Worm (Caenorhabditis elegans) whole organism, L4 larva: ENCODE results near the gene vps-35.
A peak's percentile ranks its signal among the peaks of the same experiment; 100 is the strongest.

ENCODE experiments used
- F10B5.3 ChIP-seq: sonication (generic microtip); optimal IDR thresholded peaks from 2 replicates; lab custom pipeline; 2016; ENCODE audit warnings: mild to moderate bottlenecking, missing genetic modification characterization, missing compliant biosample characterization
- F44E2.7 ChIP-seq: fragments of 200-800 bp; sonication (Bioruptor generic); IDR thresholded peaks from 2 replicates; pipeline ENCODE4 v2.1.2; 2022; ENCODE audit warnings: missing genetic modification characterization, missing compliant biosample characterization
- F49E8.2 ChIP-seq: sonication (generic microtip); optimal IDR thresholded peaks from 2 replicates; lab custom pipeline; 2016; ENCODE audit warnings: missing compliant biosample characterization, mild to moderate bottlenecking, missing genetic modification characterization, borderline replicate concordance
- T20F7.1 ChIP-seq: fragments of 200-800 bp; sonication (Bioruptor generic); optimal IDR thresholded peaks from 2 replicates; lab custom pipeline; 2018; ENCODE audit warnings: mild to moderate bottlenecking, missing genetic modification characterization, missing compliant biosample characterization
- Y48G9A.11 ChIP-seq: fragments of 200-800 bp; sonication (Bioruptor generic); IDR thresholded peaks from 2 replicates; pipeline ENCODE4 v1.3.6; 2022; ENCODE audit warnings: missing genetic modification reagents, missing genetic modification characterization, missing compliant biosample characterization
- ZK337.2 ChIP-seq: fragments of 200-800 bp; sonication (Bioruptor generic); IDR thresholded peaks from 2 replicates; pipeline ENCODE4 v1.3.6; 2022; ENCODE audit warnings: missing genetic modification reagents, missing genetic modification characterization, missing compliant biosample characterization
- aha-1 ChIP-seq: fragments of 150-350 bp; peaks from one replicate; lab custom pipeline; 2014; ENCODE audit warnings: missing biosample characterization, missing genetic modification characterization
- aly-2 ChIP-seq: sonication (generic microtip); optimal IDR thresholded peaks from 2 replicates; lab custom pipeline; 2018; ENCODE audit warnings: missing biosample characterization, missing genetic modification characterization
- ama-1 ChIP-seq: fragments of 150-350 bp; optimal IDR thresholded peaks from 2 replicates; lab custom pipeline; 2014; ENCODE audit warnings: inconsistent platforms, mixed read lengths
- arid-1 ChIP-seq: fragments of 200-800 bp; sonication (Bioruptor generic); conservative IDR thresholded peaks from 2 replicates; pipeline ENCODE4 v1.3.6; 2022; ENCODE audit warnings: missing genetic modification reagents, missing genetic modification characterization, missing compliant biosample characterization
- ceh-32 ChIP-seq: sonication (generic microtip); optimal IDR thresholded peaks from 2 replicates; lab custom pipeline; 2016; ENCODE audit warnings: mild to moderate bottlenecking, missing genetic modification characterization, missing compliant biosample characterization; ENCODE audit not compliant: poor library complexity
- ceh-82 ChIP-seq: sonication (generic microtip); optimal IDR thresholded peaks from 2 replicates; lab custom pipeline; 2017; ENCODE audit warnings: missing biosample characterization, missing genetic modification characterization
- ces-1 ChIP-seq: fragments of 150-350 bp; sonication (generic microtip); optimal IDR thresholded peaks from 4 replicates; lab custom pipeline; 2014; ENCODE audit warnings: missing biosample characterization, missing genetic modification reagents, missing genetic modification characterization
- cey-2 ChIP-seq: sonication (generic microtip); optimal IDR thresholded peaks from 3 replicates; lab custom pipeline; 2017; ENCODE audit warnings: missing genetic modification characterization, mild to moderate bottlenecking, missing compliant biosample characterization, antibody characterized with exemption, borderline replicate concordance; ENCODE audit not compliant: insufficient read depth
- daf-16 ChIP-seq, 3 experiments: sonication (generic microtip); optimal IDR thresholded peaks; 2 replicates each; lab custom pipeline; 2016 to 2017; ENCODE audit warnings: missing genetic modification characterization in 3 of 3, missing genetic modification reagents in 3 of 3, mild to moderate bottlenecking in 2 of 3, missing compliant biosample characterization in 2 of 3, missing biosample characterization in 1 of 3, moderate library complexity in 1 of 3
- daf-19 ChIP-seq: fragments of 200-800 bp; sonication (Bioruptor generic); conservative IDR thresholded peaks from 2 replicates; pipeline ENCODE4 v1.3.6; 2022; ENCODE audit warnings: missing genetic modification characterization, missing compliant biosample characterization
- dpl-1 ChIP-seq: fragments of 150-350 bp; optimal IDR thresholded peaks from 2 replicates; lab custom pipeline; 2014; ENCODE audit warnings: missing biosample characterization, missing genetic modification reagents, missing genetic modification characterization
- egl-43 ChIP-seq: fragments of 200-800 bp; sonication (Bioruptor generic); IDR thresholded peaks from 2 replicates; pipeline ENCODE4 v1.3.6; 2022; ENCODE audit warnings: missing genetic modification reagents, missing genetic modification characterization, missing compliant biosample characterization
- hif-1 ChIP-seq, 2 experiments: sonication (generic microtip); optimal IDR thresholded peaks; 2 replicates each; lab custom pipeline; 2016 to 2017; ENCODE audit warnings: missing compliant biosample characterization in 2 of 2, missing genetic modification characterization in 2 of 2, missing genetic modification reagents in 2 of 2, missing genotype in 2 of 2, mild to moderate bottlenecking in 1 of 2
- hlh-11 ChIP-seq: fragments of 200-800 bp; sonication (Bioruptor generic); optimal IDR thresholded peaks from 2 replicates; lab custom pipeline; 2018; ENCODE audit warnings: mild to moderate bottlenecking, missing genetic modification characterization, missing compliant biosample characterization
- jun-1 ChIP-seq: fragments of 150-350 bp; optimal IDR thresholded peaks from 2 replicates; lab custom pipeline; 2014; ENCODE audit warnings: missing biosample characterization, missing genetic modification reagents, missing genetic modification characterization
- lin-13 ChIP-seq: fragments of 150-350 bp; optimal IDR thresholded peaks from 2 replicates; lab custom pipeline; 2014; ENCODE audit warnings: missing biosample characterization, missing genetic modification reagents, missing genetic modification characterization
- lin-38 ChIP-seq: fragments of 200-800 bp; sonication (Bioruptor generic); IDR thresholded peaks from 2 replicates; pipeline ENCODE4 v1.3.6; 2022; ENCODE audit warnings: missing genetic modification reagents, missing genetic modification characterization, missing compliant biosample characterization
- lir-3 ChIP-seq: sonication (generic microtip); optimal IDR thresholded peaks from 2 replicates; lab custom pipeline; 2016; ENCODE audit warnings: mild to moderate bottlenecking, missing genetic modification characterization, missing compliant biosample characterization
- lsy-2 ChIP-seq, 2 experiments: fragments of 150-350 bp in 1 of 2; sonication (generic microtip) in 1 of 2; optimal IDR thresholded peaks; 2 replicates each; lab custom pipeline; 2014 to 2017; ENCODE audit warnings: missing biosample characterization in 2 of 2, missing genetic modification characterization in 2 of 2
- madf-5 ChIP-seq, 2 experiments: fragments of 200-800 bp; sonication (Bioruptor generic); IDR thresholded peaks; 2 replicates each; pipeline ENCODE4 v1.3.6; 2022; ENCODE audit warnings: missing compliant biosample characterization in 2 of 2, missing genetic modification characterization in 2 of 2
- madf-9 ChIP-seq: fragments of 200-800 bp; sonication (Bioruptor generic); conservative IDR thresholded peaks from 2 replicates; pipeline ENCODE4 v1.3.6; 2022; ENCODE audit warnings: missing genetic modification reagents, missing genetic modification characterization, missing compliant biosample characterization
- mdt-29 ChIP-seq: fragments of 200-800 bp; sonication (Bioruptor generic); IDR thresholded peaks from 2 replicates; pipeline ENCODE4 v1.3.6; 2022; ENCODE audit warnings: missing genetic modification reagents, missing genetic modification characterization, missing compliant biosample characterization
- mes-2 ChIP-seq: sonication (generic microtip); optimal IDR thresholded peaks from 2 replicates; lab custom pipeline; 2016; ENCODE audit warnings: missing genotype, mild to moderate bottlenecking, missing genetic modification characterization, missing compliant biosample characterization; ENCODE audit not compliant: poor library complexity, severe bottlenecking
- mxl-3 ChIP-seq: fragments of 200-800 bp; sonication (Bioruptor generic); optimal IDR thresholded peaks from 2 replicates; lab custom pipeline; 2018; ENCODE audit warnings: mild to moderate bottlenecking, missing genetic modification characterization, missing compliant biosample characterization
- nhr-10 ChIP-seq: fragments of 150-350 bp; optimal IDR thresholded peaks from 2 replicates; lab custom pipeline; 2014; ENCODE audit warnings: missing biosample characterization, missing genetic modification characterization
- nhr-111 ChIP-seq: fragments of 200-800 bp; sonication (Bioruptor generic); optimal IDR thresholded peaks from 2 replicates; lab custom pipeline; 2018; ENCODE audit warnings: mild to moderate bottlenecking, missing genetic modification characterization, missing compliant biosample characterization
- nhr-41 ChIP-seq: fragments of 200-800 bp; sonication (Bioruptor generic); IDR thresholded peaks from 2 replicates; pipeline ENCODE4 v1.3.6; 2022; ENCODE audit warnings: missing genetic modification reagents, missing genetic modification characterization, missing compliant biosample characterization
- nhr-48 ChIP-seq: sonication (generic microtip); optimal IDR thresholded peaks from 2 replicates; lab custom pipeline; 2016; ENCODE audit warnings: mild to moderate bottlenecking, missing genetic modification characterization, missing compliant biosample characterization
- pha-4 ChIP-seq, 2 experiments: fragments of 150-350 bp in 1 of 2; fragments of 200-800 bp in 1 of 2; sonication (Bioruptor generic) in 1 of 2; IDR thresholded peaks in 1 of 2; optimal IDR thresholded peaks in 1 of 2; 2 replicates each; pipeline versions ENCODE4 v1.3.6 to Lab custom; 2014 to 2022; ENCODE audit warnings: missing genetic modification characterization in 2 of 2, missing genetic modification reagents in 2 of 2, missing biosample characterization in 1 of 2, missing compliant biosample characterization in 1 of 2
- pqm-1 ChIP-seq: sonication (generic microtip); optimal IDR thresholded peaks from 2 replicates; lab custom pipeline; 2017; ENCODE audit warnings: missing biosample characterization, missing genetic modification characterization
- rbr-2 ChIP-seq: sonication (generic microtip); optimal IDR thresholded peaks from 2 replicates; lab custom pipeline; 2016; ENCODE audit warnings: missing genotype, missing genetic modification characterization, missing compliant biosample characterization
- saeg-2 ChIP-seq: fragments of 200-800 bp; sonication (Bioruptor generic); IDR thresholded peaks from 2 replicates; pipeline ENCODE4 v1.3.6; 2022; ENCODE audit warnings: missing genetic modification reagents, missing genetic modification characterization, missing compliant biosample characterization
- sdz-12 ChIP-seq: fragments of 200-800 bp; sonication (Bioruptor generic); optimal IDR thresholded peaks from 2 replicates; lab custom pipeline; 2018; ENCODE audit warnings: mild to moderate bottlenecking, missing genetic modification characterization, missing compliant biosample characterization
- skn-1 ChIP-seq: fragments of 150-350 bp; optimal IDR thresholded peaks from 2 replicates; lab custom pipeline; 2014; ENCODE audit warnings: missing biosample characterization, missing genetic modification characterization
- spr-1 ChIP-seq: sonication (generic microtip); optimal IDR thresholded peaks from 2 replicates; lab custom pipeline; 2016; ENCODE audit warnings: mild to moderate bottlenecking, missing genetic modification characterization, missing compliant biosample characterization
- tag-97 ChIP-seq: fragments of 200-800 bp; sonication (Bioruptor generic); IDR thresholded peaks from 2 replicates; pipeline ENCODE4 v1.3.6; 2022; ENCODE audit warnings: missing genetic modification characterization, missing compliant biosample characterization
- tra-1 ChIP-seq: fragments of 200-800 bp; sonication (Bioruptor generic); IDR thresholded peaks from 2 replicates; pipeline ENCODE4 v1.3.6; 2022; ENCODE audit warnings: missing genetic modification reagents, missing genetic modification characterization, missing compliant biosample characterization
- unc-130 ChIP-seq: sonication (generic microtip); optimal IDR thresholded peaks from 2 replicates; lab custom pipeline; 2016; ENCODE audit warnings: missing genetic modification reagents, missing genetic modification characterization, missing compliant biosample characterization
- unc-62 ChIP-seq, 3 experiments: fragments of 150-350 bp in 1 of 3; sonication (generic microtip); optimal IDR thresholded peaks in 2 of 3; peaks in 1 of 3; 1 replicate in 1 of 3; 2 replicates in 2 of 3; lab custom pipeline; 2014 to 2017; ENCODE audit warnings: missing biosample characterization in 3 of 3, missing genetic modification characterization in 3 of 3, missing genetic modification reagents in 3 of 3, missing genotype in 1 of 3
- zfp-3 ChIP-seq: fragments of 200-800 bp; sonication (Bioruptor generic); conservative IDR thresholded peaks from 2 replicates; pipeline ENCODE4 v1.3.6; 2022; ENCODE audit warnings: missing genetic modification reagents, missing genetic modification characterization, missing compliant biosample characterization
- zip-11 ChIP-seq: fragments of 200-800 bp; sonication (Bioruptor generic); IDR thresholded peaks from 2 replicates; pipeline ENCODE4 v1.3.6; 2022; ENCODE audit warnings: missing genetic modification characterization, missing compliant biosample characterization
- zip-2 ChIP-seq: fragments of 150-350 bp; optimal IDR thresholded peaks from 2 replicates; lab custom pipeline; 2014; ENCODE audit warnings: missing biosample characterization, missing genetic modification characterization
- ztf-11 ChIP-seq: fragments of 150-350 bp; optimal IDR thresholded peaks from 2 replicates; lab custom pipeline; 2014; ENCODE audit warnings: missing biosample characterization, missing genetic modification characterization

Gene vps-35

DNA sequence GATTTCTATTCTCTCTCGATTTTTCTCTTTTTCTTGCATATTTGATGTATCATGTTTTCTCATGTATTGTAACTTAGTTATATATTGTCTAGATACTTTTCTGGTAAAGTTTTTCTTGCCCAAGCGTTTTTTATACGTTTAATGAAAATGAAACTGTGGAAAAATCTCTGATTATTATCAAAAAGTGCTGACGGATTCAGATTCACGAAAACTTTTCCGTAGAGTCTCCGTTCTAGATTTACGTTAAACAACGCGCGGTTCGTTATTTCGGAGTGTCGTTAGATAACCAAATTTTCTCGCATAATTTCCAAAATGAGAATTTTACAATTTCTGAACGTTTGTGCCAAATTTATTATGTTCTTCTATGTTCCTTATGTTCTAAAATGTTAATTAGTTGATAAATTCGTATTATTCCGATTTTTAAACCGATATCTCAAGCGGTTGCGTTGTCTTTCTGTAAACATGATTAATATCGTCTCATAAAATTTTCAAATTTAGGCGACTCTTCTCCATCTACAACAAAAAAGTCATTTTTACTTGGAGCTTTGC, 10.6 kb downstream of the vps-35 start, which contains the start of gene ptp-2 (continued):
- no peak for TF ChIP-seq nhr-111 (GFP tag; lab: Kevin White, UChicago)
- no peak for TF ChIP-seq skn-1 (tag; lab: Kevin White, UChicago)
- no peak for TF ChIP-seq sdz-12 (GFP tag; lab: Kevin White, UChicago)
- TF ChIP-seq unc-62 (GFP tag; optimal IDR thresholded peaks at IDR 0.05 in 1 of 2; lab: Kevin White, UChicago) = peak in 1 of 2 experiments; percentile 70
- TF ChIP-seq unc-62 (tag; optimal IDR thresholded peaks at IDR 0.05; lab: Kevin White, UChicago) = no peak
- peak in 1 of 2 experiments; percentile 27 for TF ChIP-seq hif-1 (tag; optimal IDR thresholded peaks at IDR 0.05; lab: Kevin White, UChicago)
- TF ChIP-seq jun-1 (tag; lab: Kevin White, UChicago) = no peak
- TF ChIP-seq rbr-2 = no peak
- TF ChIP-seq pha-4 (GFP tag; IDR thresholded peaks at IDR 0.05; lab: Robert Waterston, UW) = no peak
- no peak for TF ChIP-seq pha-4 (tag; optimal IDR thresholded peaks at IDR 0.05; lab: Kevin White, UChicago)
- TF ChIP-seq ZK337.2 (GFP tag; lab: Robert Waterston, UW) = no peak
- TF ChIP-seq lin-38 = peak; percentile 45; the same call in 1 of the 2 replicates
- TF ChIP-seq arid-1 (GFP tag; lab: Robert Waterston, UW) = no peak
- TF ChIP-seq F10B5.3 (tag; lab: Kevin White, UChicago) = no peak
- no peak for TF ChIP-seq F44E2.7
- TF ChIP-seq ztf-11 (tag; lab: Kevin White, UChicago) = no peak
- TF ChIP-seq mes-2 (tag; lab: Kevin White, UChicago) = peak; percentile 65
- TF ChIP-seq daf-19 = no peak
- no peak for TF ChIP-seq daf-16 (GFP tag; optimal IDR thresholded peaks at IDR 0.05; lab: Kevin White, UChicago)
- peak; percentile 1 for TF ChIP-seq daf-16 (tag; optimal IDR thresholded peaks at IDR 0.05; lab: Kevin White, UChicago)
- TF ChIP-seq mdt-29 (GFP tag; lab: Robert Waterston, UW) = no peak
- TF ChIP-seq lir-3 = no peak
- TF ChIP-seq tra-1 = no peak
- TF ChIP-seq nhr-41 = no peak
- TF ChIP-seq madf-5 (GFP tag; IDR thresholded peaks at IDR 0.05; lab: Robert Waterston, UW) = no peak
- TF ChIP-seq Y48G9A.11 (GFP tag; lab: Robert Waterston, UW) = peak; percentile 93
- TF ChIP-seq lsy-2 (tag; optimal IDR thresholded peaks at IDR 0.05; lab: Kevin White, UChicago) = peak in 1 of 2 experiments; percentile 64
- TF ChIP-seq zip-2 (tag; lab: Kevin White, UChicago) = no peak
- TF ChIP-seq tag-97 = no peak
- TF ChIP-seq spr-1 (tag; lab: Kevin White, UChicago) = no peak
- TF ChIP-seq pqm-1 (tag; lab: Kevin White, UChicago) = no peak
- TF ChIP-seq aly-2 (tag; lab: Kevin White, UChicago) = no peak
- no peak for TF ChIP-seq nhr-48 (tag; lab: Kevin White, UChicago)
- no peak for TF ChIP-seq ceh-82 (tag; lab: Kevin White, UChicago)
- no peak for TF ChIP-seq saeg-2 (GFP tag; lab: Robert Waterston, UW)
- no peak for TF ChIP-seq aha-1
- no peak for TF ChIP-seq zip-11 (GFP tag; lab: Robert Waterston, UW)
- no peak for TF ChIP-seq mxl-3 (GFP tag; lab: Kevin White, UChicago)
- TF ChIP-seq F49E8.2 (tag; lab: Kevin White, UChicago) = no peak
- peak; percentile 5 for TF ChIP-seq ama-1
- TF ChIP-seq, all 104 proteins: peak for 12

DNA sequence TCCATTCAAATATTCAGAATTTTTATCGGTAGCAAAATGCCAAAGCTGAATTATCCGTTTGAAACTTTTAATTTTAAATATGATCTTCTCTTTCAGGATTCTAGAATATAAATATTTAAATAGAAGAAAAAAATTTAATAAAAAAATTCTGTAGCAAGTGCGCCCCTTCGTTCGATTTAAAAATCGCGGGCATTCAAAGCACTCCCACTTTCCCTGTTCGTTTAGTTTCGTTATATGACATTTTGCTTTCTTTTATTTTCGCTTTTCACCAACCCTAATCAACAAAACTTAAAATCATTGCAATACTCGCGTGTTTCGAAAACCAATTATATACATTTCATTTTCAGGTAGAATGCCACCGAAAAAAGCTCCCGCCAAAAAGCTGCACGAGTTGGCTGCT, 14.0 kb downstream of the vps-35 start, which contains the start of gene vrk-1:
vrk-1 (plus strand) TSS at position 348 of the 400 bp plus-strand sequence.
- no peak for TF ChIP-seq T20F7.1
- TF ChIP-seq cey-2 (tag; lab: Kevin White, UChicago) = no peak
- no peak for TF ChIP-seq unc-130
- peak; percentile 47 for TF ChIP-seq lin-38
- TF ChIP-seq pqm-1 (tag; lab: Kevin White, UChicago) = no peak
- no peak for TF ChIP-seq ces-1 (GFP tag; lab: Kevin White, UChicago)
- no peak for TF ChIP-seq madf-9 (GFP tag; lab: Robert Waterston, UW)
- TF ChIP-seq daf-19 = no peak
- no peak for TF ChIP-seq egl-43 (GFP tag; lab: Robert Waterston, UW)
- TF ChIP-seq tra-1 = no peak
- peak; percentile 48 for TF ChIP-seq dpl-1 (GFP tag; lab: Kevin White, UChicago)
- TF ChIP-seq ceh-32 (tag; lab: Kevin White, UChicago) = no peak
- no peak for TF ChIP-seq zfp-3 (GFP tag; lab: Robert Waterston, UW)
- TF ChIP-seq hlh-11 (tag; lab: Kevin White, UChicago) = no peak
- TF ChIP-seq lin-13 (GFP tag; lab: Kevin White, UChicago) = no peak
- TF ChIP-seq ZK337.2 (GFP tag; lab: Robert Waterston, UW) = no peak
- peak; percentile 24 for TF ChIP-seq mes-2 (tag; lab: Kevin White, UChicago)
- TF ChIP-seq nhr-10 = no peak
